Worm (Caenorhabditis elegans): ENCODE results near the gene ZK546.4.

Gene ZK546.4

DNA sequence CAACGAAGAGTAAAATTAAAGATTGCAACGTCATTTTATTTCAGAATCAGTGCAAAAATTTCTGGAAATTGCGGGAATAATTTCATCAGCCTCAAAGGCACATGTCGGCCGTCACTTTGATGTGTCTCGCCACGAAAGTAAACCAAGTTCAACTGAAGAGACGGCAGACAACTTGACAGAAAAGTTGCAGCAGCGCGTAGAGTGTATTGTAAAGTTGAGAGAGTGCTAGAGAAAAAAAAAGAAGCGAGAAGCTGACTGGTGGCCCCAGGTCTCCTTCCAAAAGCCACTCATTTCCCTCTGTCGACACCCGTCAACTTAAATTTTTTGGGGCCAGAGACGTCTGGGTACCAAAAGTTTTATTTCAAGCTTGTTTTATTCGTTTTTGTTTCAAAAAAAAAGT, 33.6 kb upstream of the ZK546.4 start (continued):
- TF ChIP-seq unc-86 (tag; optimal IDR thresholded peaks at IDR 0.05) = peak; percentile 40
- TF ChIP-seq nhr-28 (tag; optimal IDR thresholded peaks at IDR 0.05) = no peak
- TF ChIP-seq lin-14 (GFP tag; optimal IDR thresholded peaks at IDR 0.05) = peak; percentile 87

DNA sequence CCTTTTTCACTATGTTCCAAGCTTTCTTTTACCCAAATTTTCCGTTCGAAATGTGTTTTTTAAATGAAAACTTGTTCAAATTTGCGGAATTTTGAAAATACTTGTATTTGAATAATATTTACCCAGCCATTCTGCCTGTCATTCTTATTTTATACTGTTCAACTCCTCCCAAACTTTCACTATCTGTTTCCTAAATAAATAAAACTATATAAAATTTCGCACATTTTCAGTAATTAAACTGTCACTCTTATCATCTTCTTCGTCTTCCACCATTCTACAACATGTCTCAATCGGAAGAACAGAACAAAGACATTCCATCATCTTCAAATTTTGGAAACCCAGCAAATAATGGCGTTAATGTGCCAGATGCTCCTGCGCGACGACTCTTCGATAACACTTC, 33.1 kb upstream of the ZK546.4 start, which contains the start of gene btbd-10:
Gene btbd-10, plus strand, starts transcription at position 231 of the 400 bp plus-strand sequence.
- TF ChIP-seq nhr-20 (tag; optimal IDR thresholded peaks at IDR 0.05) (no peak), egl-27 (tag; optimal IDR thresholded peaks at IDR 0.05) (no peak), tlp-1 (tag; optimal IDR thresholded peaks at IDR 0.05) (no peak), lir-3 (tag; optimal IDR thresholded peaks at IDR 0.05; ENCODE audit: poor library complexity) (no peak), zip-4 (GFP tag; optimal IDR thresholded peaks at IDR 0.05) (no peak), fkh-4 (tag; optimal IDR thresholded peaks at IDR 0.05; ENCODE audit: borderline replicate concordance) (no peak), ceh-90 (tag; optimal IDR thresholded peaks at IDR 0.05) (no peak), fos-1 (tag; optimal IDR thresholded peaks at IDR 0.05) (no peak), swsn-7 (tag; optimal IDR thresholded peaks at IDR 0.05) (no peak)

DNA sequence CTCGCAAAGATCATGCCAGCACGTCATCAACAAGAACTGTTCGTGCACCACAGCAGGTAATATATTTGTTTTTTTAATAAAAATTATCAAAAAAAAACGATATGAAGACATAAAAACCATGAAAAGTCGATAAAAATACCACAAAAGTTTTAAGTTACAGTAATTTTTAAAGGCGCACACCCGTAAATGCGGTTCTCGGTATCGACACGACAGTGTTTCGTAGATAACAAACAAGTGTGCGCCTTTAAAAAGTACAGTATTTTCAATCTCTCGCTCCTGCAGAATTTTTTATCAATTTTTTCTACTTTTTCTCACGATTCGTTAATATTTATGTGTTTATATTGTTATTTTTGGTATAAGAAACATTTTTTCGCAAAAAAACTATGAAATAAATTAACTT, 32.5 kb upstream of the ZK546.4 start:
- no peak for TF ChIP-seq jun-1 (tag; optimal IDR thresholded peaks at IDR 0.05)
- no peak for TF ChIP-seq lin-35 (GFP tag; optimal IDR thresholded peaks at IDR 0.05)
- TF ChIP-seq ztf-11 (tag; optimal IDR thresholded peaks at IDR 0.05) = no peak
- TF ChIP-seq ceh-88 (GFP tag; IDR thresholded peaks at IDR 0.05) = no peak
- TF ChIP-seq fkh-4 (tag; optimal IDR thresholded peaks at IDR 0.05; ENCODE audit: borderline replicate concordance) = no peak
- no peak for TF ChIP-seq mab-9 (GFP tag; IDR thresholded peaks at IDR 0.05)
- no peak for TF ChIP-seq nhr-237 (tag; optimal IDR thresholded peaks at IDR 0.05)
- no peak for TF ChIP-seq ceh-63 (GFP tag; optimal IDR thresholded peaks at IDR 0.05)
- no peak for TF ChIP-seq hlh-17 (GFP tag; optimal IDR thresholded peaks at IDR 0.05; ENCODE audit: borderline replicate concordance)
- TF ChIP-seq Y116A8C.19 (tag; optimal IDR thresholded peaks at IDR 0.05; ENCODE audit: borderline replicate concordance) = no peak
- no peak for TF ChIP-seq ceh-8 (GFP tag; optimal IDR thresholded peaks at IDR 0.05)
- TF ChIP-seq fos-1 (tag; optimal IDR thresholded peaks at IDR 0.05) = no peak
- TF ChIP-seq blmp-1 (tag; optimal IDR thresholded peaks at IDR 0.05) = no peak
- TF ChIP-seq ama-1 (optimal IDR thresholded peaks at IDR 0.05) = no peak
- no peak for TF ChIP-seq nhr-71 (tag; optimal IDR thresholded peaks at IDR 0.05)
- TF ChIP-seq swsn-7 (tag; optimal IDR thresholded peaks at IDR 0.05) = no peak
- TF ChIP-seq ets-5 (GFP tag; IDR thresholded peaks at IDR 0.05) = no peak
- TF ChIP-seq tbx-2 (tag; optimal IDR thresholded peaks at IDR 0.05) = no peak

DNA sequence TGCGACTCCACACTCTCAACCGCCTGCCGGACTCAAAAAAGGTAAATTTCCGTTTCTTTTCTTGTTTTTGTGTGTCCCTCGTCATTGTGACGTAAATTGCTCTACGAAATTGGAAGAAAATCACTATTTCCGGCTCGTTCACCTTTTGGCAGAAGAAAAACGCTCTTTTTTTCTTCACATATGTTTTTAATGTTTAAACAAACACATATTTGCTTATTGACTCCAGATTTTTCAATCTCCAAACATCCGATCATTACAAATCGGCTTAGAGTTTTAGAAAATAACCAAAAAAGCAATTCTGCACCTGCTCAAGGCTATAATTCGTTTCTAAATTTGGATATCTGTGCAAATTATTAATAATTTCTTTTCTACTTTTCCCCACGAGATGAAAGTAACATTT, 32.0 kb upstream of the ZK546.4 start:
- TF ChIP-seq sox-4 (tag; optimal IDR thresholded peaks at IDR 0.05) (no peak), pax-3 (tag; optimal IDR thresholded peaks at IDR 0.05) (no peak), dsc-1 (tag; optimal IDR thresholded peaks at IDR 0.05) (peak; percentile 92), C16A3.4 (tag; optimal IDR thresholded peaks at IDR 0.05) (no peak), fkh-4 (tag; optimal IDR thresholded peaks at IDR 0.05; ENCODE audit: borderline replicate concordance) (peak; percentile 77)

DNA sequence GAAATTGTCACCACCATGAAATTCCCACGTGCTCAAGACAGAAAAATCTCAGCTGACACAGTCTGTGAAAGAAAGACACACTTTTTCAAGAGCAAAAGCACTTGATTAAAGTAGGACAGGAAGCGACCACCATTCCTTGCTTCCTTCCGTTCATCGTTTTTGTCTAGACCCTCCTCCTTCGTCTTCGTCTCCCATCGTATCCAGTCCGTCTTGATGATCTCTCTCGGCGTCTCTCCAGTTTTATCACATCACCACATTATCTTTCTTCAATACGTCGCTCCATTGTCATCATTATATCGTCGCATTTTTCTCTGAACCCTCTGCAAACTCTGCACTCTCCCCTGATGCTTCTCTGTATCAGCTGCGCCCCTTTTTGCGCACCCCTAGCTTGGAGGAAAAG, 29.7 kb upstream of the ZK546.4 start:
- TF ChIP-seq unc-130 (tag; optimal IDR thresholded peaks at IDR 0.05) (peak; percentile 12), hlh-17 (GFP tag; optimal IDR thresholded peaks at IDR 0.05; ENCODE audit: borderline replicate concordance) (no peak), fos-1 (tag; optimal IDR thresholded peaks at IDR 0.05) (no peak), alr-1 (tag; optimal IDR thresholded peaks at IDR 0.05; ENCODE audit: borderline replicate concordance) (no peak), nhr-12 (tag; optimal IDR thresholded peaks at IDR 0.05) (no peak), sptf-1 (tag; optimal IDR thresholded peaks at IDR 0.05) (no peak), tbx-2 (tag; optimal IDR thresholded peaks at IDR 0.05) (peak; percentile 27), fkh-8 (tag; optimal IDR thresholded peaks at IDR 0.05) (peak; percentile 54), lin-39 (tag; optimal IDR thresholded peaks at IDR 0.05) (no peak), efl-3 (GFP tag; optimal IDR thresholded peaks at IDR 0.05) (no peak), nhr-84 (tag; optimal IDR thresholded peaks at IDR 0.05) (no peak), nhr-76 (tag; optimal IDR thresholded peaks at IDR 0.05) (no peak), nhr-11 (tag; optimal IDR thresholded peaks at IDR 0.05) (no peak), unc-62 (GFP tag; optimal IDR thresholded peaks at IDR 0.05) (no peak), blmp-1 (tag; optimal IDR thresholded peaks at IDR 0.05) (peak; percentile 9), ceh-8 (GFP tag; optimal IDR thresholded peaks at IDR 0.05) (no peak), ceh-88 (GFP tag; IDR thresholded peaks at IDR 0.05) (no peak), unc-86 (tag; optimal IDR thresholded peaks at IDR 0.05) (peak; percentile 13), C04F5.9 (tag; optimal IDR thresholded peaks at IDR 0.05) (no peak), ets-5 (GFP tag; IDR thresholded peaks at IDR 0.05) (no peak), swsn-7 (tag; optimal IDR thresholded peaks at IDR 0.05) (no peak), snu-23 (GFP tag; optimal IDR thresholded peaks at IDR 0.05) (peak; percentile 14), pag-3 (tag; optimal IDR thresholded peaks at IDR 0.05; ENCODE audit: borderline replicate concordance, insufficient read depth) (no peak)
